Fruit fly (Drosophila melanogaster) whole organism, adult: ENCODE results near the gene alpha-Est3.

Source experiments
- CG12768 ChIP-seq: fragments of 200-800 bp; sonication (Bioruptor generic); optimal IDR thresholded peaks from 2 replicates; lab custom pipeline; 2017; ENCODE audit warnings: missing biosample characterization, missing genetic modification characterization, mild to moderate bottlenecking, moderate library complexity, missing genetic modification reagents
- bab1 ChIP-seq: fragments of 200-800 bp; sonication (Bioruptor generic); optimal IDR thresholded peaks from 3 replicates; lab custom pipeline; 2019; ENCODE audit warnings: missing biosample characterization, mild to moderate bottlenecking, missing genetic modification characterization, moderate library complexity

DNA sequence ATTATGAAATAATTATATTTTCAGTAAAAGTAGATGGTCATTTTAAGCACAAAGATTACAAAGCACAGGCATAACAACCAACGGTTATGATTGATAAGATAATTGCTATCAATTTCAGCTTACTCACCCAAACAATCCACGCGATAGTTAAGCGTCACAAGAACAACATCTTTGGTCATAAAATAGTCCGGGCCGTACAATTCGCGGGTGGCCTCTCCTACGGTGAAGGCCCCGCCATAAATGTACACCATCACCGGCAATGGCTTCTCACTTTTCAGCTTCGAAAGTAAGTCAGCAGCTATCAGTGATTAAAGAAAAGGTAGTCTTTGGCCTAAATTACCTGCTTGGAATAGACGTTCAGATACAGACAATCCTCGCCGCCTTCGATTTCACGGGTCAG, 5.8 kb downstream of the alpha-Est3 start:
- TF ChIP-seq CG12768 (GFP tag; lab: Kevin White, UChicago) (no peak), bab1 (no peak)
